Fruit fly (Drosophila melanogaster) whole organism, embryonic: ENCODE results near the gene wdn.

Source experiments
- Adf1 ChIP-seq: fragments of 200-800 bp; sonication (Bioruptor generic); IDR thresholded peaks from 2 replicates; pipeline ENCODE4 v1.3.6; 2022; ENCODE audit warnings: missing biosample characterization, missing genetic modification characterization
- Bgb ChIP-seq: fragments of 200-800 bp; sonication (Bioruptor generic); IDR thresholded peaks from 2 replicates; pipeline ENCODE4 v1.3.6; 2022; ENCODE audit warnings: missing biosample characterization, missing genetic modification characterization; ENCODE audit not compliant: partially characterized antibody
- CG10431 ChIP-seq: fragments of 200-800 bp; sonication (Bioruptor generic); optimal IDR thresholded peaks from 3 replicates; lab custom pipeline; 2018; ENCODE audit warnings: missing biosample characterization, mild to moderate bottlenecking, missing genetic modification characterization
- CG11695 ChIP-seq: fragments of 200-800 bp; sonication (Bioruptor generic); IDR thresholded peaks from 3 replicates; pipeline ENCODE4 v1.3.6; 2022; ENCODE audit warnings: missing biosample characterization, missing genetic modification characterization
- CG1233 ChIP-seq: fragments of 200-800 bp; sonication (Bioruptor generic); optimal IDR thresholded peaks from 4 replicates; lab custom pipeline; 2018; ENCODE audit warnings: missing biosample characterization, mild to moderate bottlenecking, missing genetic modification characterization
- CG12769 ChIP-seq: fragments of 200-800 bp; sonication (Bioruptor generic); optimal IDR thresholded peaks from 2 replicates; lab custom pipeline; 2019; ENCODE audit warnings: missing biosample characterization, mild to moderate bottlenecking, missing genetic modification characterization, moderate library complexity
- CG13123 ChIP-seq: fragments of 200-800 bp; sonication (Bioruptor generic); optimal IDR thresholded peaks from 2 replicates; lab custom pipeline; 2016; ENCODE audit warnings: missing biosample characterization, missing genetic modification characterization
- CG15269 ChIP-seq: fragments of 200-800 bp; sonication (Bioruptor generic); optimal IDR thresholded peaks from 2 replicates; lab custom pipeline; 2018; ENCODE audit warnings: missing biosample characterization, mild to moderate bottlenecking, missing genetic modification characterization, moderate library complexity
- CG17829 ChIP-seq: fragments of 200-800 bp; optimal IDR thresholded peaks from 2 replicates; lab custom pipeline; 2019; ENCODE audit warnings: missing biosample characterization, mild to moderate bottlenecking, missing genetic modification characterization, moderate library complexity
- CG2199 ChIP-seq: fragments of 200-800 bp; sonication (Bioruptor generic); IDR thresholded peaks from 3 replicates; pipeline ENCODE4 v1.3.6; 2022; ENCODE audit warnings: missing biosample characterization, missing genetic modification characterization
- CG31388 ChIP-seq: fragments of 200-800 bp; sonication (Bioruptor generic); optimal IDR thresholded peaks from 2 replicates; lab custom pipeline; 2016; ENCODE audit warnings: missing biosample characterization, missing genetic modification characterization
- CG34376 ChIP-seq: fragments of 200-800 bp; sonication (Bioruptor generic); optimal IDR thresholded peaks from 2 replicates; lab custom pipeline; 2018; ENCODE audit warnings: missing biosample characterization, mild to moderate bottlenecking, missing genetic modification characterization
- CG6854 ChIP-seq: fragments of 200-800 bp; sonication (Bioruptor generic); optimal IDR thresholded peaks from 3 replicates; lab custom pipeline; 2017; ENCODE audit warnings: missing biosample characterization, mild to moderate bottlenecking, missing genetic modification characterization
- CG7271 ChIP-seq: fragments of 200-800 bp; sonication (Bioruptor generic); optimal IDR thresholded peaks from 2 replicates; lab custom pipeline; 2018; ENCODE audit warnings: missing biosample characterization, mild to moderate bottlenecking, missing genetic modification characterization, moderate library complexity
- CrebB ChIP-seq: fragments of 200-800 bp; sonication (Bioruptor generic); optimal IDR thresholded peaks from 3 replicates; lab custom pipeline; 2018; ENCODE audit warnings: missing biosample characterization, mild to moderate bottlenecking, missing genetic modification characterization
- D19B ChIP-seq: fragments of 200-800 bp; sonication (Bioruptor generic); optimal IDR thresholded peaks from 2 replicates; lab custom pipeline; 2017; ENCODE audit warnings: missing biosample characterization, mild to moderate bottlenecking, missing genetic modification characterization
- Drgx ChIP-seq: fragments of 200-800 bp; sonication (Bioruptor generic); IDR thresholded peaks from 2 replicates; pipeline ENCODE4 v1.3.6; 2022; ENCODE audit warnings: missing biosample characterization, missing genetic modification characterization
- HLHmδ ChIP-seq: fragments of 200-800 bp; sonication (Bioruptor generic); optimal IDR thresholded peaks from 2 replicates; lab custom pipeline; 2018; ENCODE audit warnings: missing biosample characterization, mild to moderate bottlenecking, missing genetic modification characterization, moderate library complexity
- HmgD ChIP-seq: fragments of 200-800 bp; sonication (Bioruptor generic); optimal IDR thresholded peaks from 3 replicates; lab custom pipeline; 2016; ENCODE audit warnings: missing biosample characterization, missing genetic modification characterization
- Hr78 ChIP-seq, 2 experiments: fragments of 200-800 bp in 1 of 2; fragments of >200 bp in 1 of 2; sonication (Bioruptor generic) in 1 of 2; optimal IDR thresholded peaks; 2 replicates each; lab custom pipeline; 2017 to 2019; ENCODE audit warnings: missing biosample characterization in 2 of 2, missing genetic modification characterization in 2 of 2, mild to moderate bottlenecking in 1 of 2, moderate library complexity in 1 of 2
- MESR4 ChIP-seq: fragments of 200-800 bp; sonication (Bioruptor generic); optimal IDR thresholded peaks from 2 replicates; lab custom pipeline; 2018; ENCODE audit warnings: missing biosample characterization, mild to moderate bottlenecking, missing genetic modification characterization, moderate library complexity
- MTF-1 ChIP-seq: fragments of 200-800 bp; sonication (Bioruptor generic); optimal IDR thresholded peaks from 2 replicates; lab custom pipeline; 2018; ENCODE audit warnings: missing biosample characterization, mild to moderate bottlenecking, missing genetic modification characterization, borderline replicate concordance
- Med ChIP-seq: fragments of 200-800 bp; sonication (Bioruptor generic); peaks from one replicate; lab custom pipeline; 2016; ENCODE audit warnings: missing biosample characterization, missing genetic modification characterization, mild to moderate bottlenecking, inconsistent platforms, moderate library complexity
- NFAT ChIP-seq: fragments of 200-800 bp; sonication (Bioruptor generic); IDR thresholded peaks from 2 replicates; pipeline ENCODE4 v1.3.6; 2022; ENCODE audit warnings: missing biosample characterization, missing genetic modification characterization
- Trl ChIP-seq, 3 experiments: fragments of >200 bp in 2 of 3; fragments of 200-800 bp in 1 of 3; sonication (Bioruptor generic) in 1 of 3; optimal IDR thresholded peaks; 2 replicates in 1 of 3; 3 replicates in 2 of 3; lab custom pipeline; 2016 to 2017; ENCODE audit warnings: missing biosample characterization in 1 of 3, missing genetic modification characterization in 1 of 3
- abd-A ChIP-seq: fragments of 200-800 bp; sonication (Bioruptor generic); optimal IDR thresholded peaks from 3 replicates; lab custom pipeline; 2019; ENCODE audit warnings: missing biosample characterization, mild to moderate bottlenecking, missing genetic modification characterization, moderate library complexity
- chinmo ChIP-seq: fragments of 200-800 bp; sonication (Bioruptor generic); IDR thresholded peaks from 4 replicates; pipeline ENCODE4 v1.3.6; 2022; ENCODE audit warnings: missing biosample characterization, missing genetic modification characterization; ENCODE audit not compliant: partially characterized antibody
- corto ChIP-seq: fragments of 200-800 bp; sonication (Bioruptor generic); optimal IDR thresholded peaks from 2 replicates; lab custom pipeline; 2016; ENCODE audit warnings: missing biosample characterization, mild to moderate bottlenecking, missing genetic modification characterization, moderate library complexity
- dan ChIP-seq: fragments of 200-800 bp; sonication (Bioruptor generic); IDR thresholded peaks from 2 replicates; pipeline ENCODE4 v1.3.6; 2022; ENCODE audit warnings: missing biosample characterization, missing genetic modification characterization
- gcm ChIP-seq: fragments of 200-800 bp; sonication (Bioruptor generic); optimal IDR thresholded peaks from 2 replicates; lab custom pipeline; 2019; ENCODE audit warnings: missing biosample characterization, mild to moderate bottlenecking, missing genetic modification characterization, moderate library complexity
- grn ChIP-seq: fragments of 200-800 bp; sonication (Bioruptor generic); optimal IDR thresholded peaks from 3 replicates; lab custom pipeline; 2017; ENCODE audit warnings: missing biosample characterization, missing genetic modification characterization
- hbn ChIP-seq: fragments of 200-800 bp; sonication (Bioruptor generic); IDR thresholded peaks from 2 replicates; pipeline ENCODE4 v1.3.6; 2022; ENCODE audit warnings: missing biosample characterization, missing genetic modification characterization; ENCODE audit not compliant: partially characterized antibody
- her ChIP-seq: fragments of 200-800 bp; sonication (Bioruptor generic); optimal IDR thresholded peaks from 2 replicates; lab custom pipeline; 2016; ENCODE audit warnings: missing biosample characterization, missing genetic modification characterization
- hkb ChIP-seq, 2 experiments: fragments of 200-800 bp in 1 of 2; fragments of >200 bp in 1 of 2; sonication (Bioruptor generic) in 1 of 2; IDR thresholded peaks in 1 of 2; optimal IDR thresholded peaks in 1 of 2; 2 replicates each; pipeline versions ENCODE4 v1.3.6 to Lab custom; 2017 to 2022; ENCODE audit warnings: missing biosample characterization in 1 of 2, missing genetic modification characterization in 1 of 2
- hth ChIP-seq: fragments of >200 bp; optimal IDR thresholded peaks from 2 replicates; lab custom pipeline; 2017; ENCODE audit warnings: inconsistent platforms
- kay ChIP-seq: fragments of 200-800 bp; sonication (Bioruptor generic); optimal IDR thresholded peaks from 2 replicates; lab custom pipeline; 2016; ENCODE audit warnings: missing biosample characterization, missing genetic modification characterization
- kni ChIP-seq: fragments of 200-800 bp; sonication (Bioruptor generic); optimal IDR thresholded peaks from 3 replicates; lab custom pipeline; 2017; ENCODE audit warnings: mild to moderate bottlenecking, missing biosample characterization, missing genetic modification reagents, missing genetic modification characterization
- nom ChIP-seq: fragments of 200-800 bp; sonication (Bioruptor generic); optimal IDR thresholded peaks from 2 replicates; lab custom pipeline; 2017; ENCODE audit warnings: missing biosample characterization, missing genetic modification characterization, mild to moderate bottlenecking, moderate library complexity, missing genetic modification reagents
- otp ChIP-seq: fragments of 200-800 bp; sonication (Bioruptor generic); IDR thresholded peaks from 3 replicates; pipeline ENCODE4, ENCODE4 v1.3.6; 2022; ENCODE audit warnings: missing biosample characterization, missing genetic modification characterization
- pros ChIP-seq: fragments of 200-800 bp; sonication (Bioruptor generic); optimal IDR thresholded peaks from 3 replicates; lab custom pipeline; 2019; ENCODE audit warnings: missing biosample characterization, mild to moderate bottlenecking, missing genetic modification characterization, moderate library complexity
- rib ChIP-seq: fragments of 200-800 bp; sonication (Bioruptor generic); IDR thresholded peaks from 2 replicates; pipeline ENCODE4 v1.3.6; 2022; ENCODE audit warnings: missing biosample characterization, missing genetic modification characterization
- sens-2 ChIP-seq: fragments of 200-800 bp; sonication (Bioruptor generic); IDR thresholded peaks from 2 replicates; pipeline ENCODE4 v1.3.6; 2022; ENCODE audit warnings: missing biosample characterization, missing genetic modification characterization
- slou ChIP-seq: fragments of 200-800 bp; sonication (Bioruptor generic); optimal IDR thresholded peaks from 3 replicates; lab custom pipeline; 2016; ENCODE audit warnings: missing biosample characterization, missing genetic modification characterization
- unc-4 ChIP-seq: fragments of 200-800 bp; sonication (Bioruptor generic); IDR thresholded peaks from 2 replicates; pipeline ENCODE4 v1.3.6; 2022; ENCODE audit warnings: missing biosample characterization, missing genetic modification characterization; ENCODE audit not compliant: partially characterized antibody
- vvl ChIP-seq: fragments of 200-800 bp; sonication (Bioruptor generic); IDR thresholded peaks from 2 replicates; pipeline ENCODE4 v1.3.6; 2022; ENCODE audit warnings: missing biosample characterization, missing genetic modification characterization
- wek ChIP-seq: fragments of 200-800 bp; sonication (Bioruptor generic); optimal IDR thresholded peaks from 3 replicates; lab custom pipeline; 2018; ENCODE audit warnings: missing biosample characterization, mild to moderate bottlenecking, missing genetic modification characterization, moderate library complexity
- yki ChIP-seq: fragments of >200 bp; optimal IDR thresholded peaks from 3 replicates; lab custom pipeline; 2018
- z ChIP-seq: fragments of 200-800 bp; sonication (Bioruptor generic); IDR thresholded peaks from 3 replicates; pipeline ENCODE4 v1.3.6; 2022; ENCODE audit warnings: missing biosample characterization, missing genetic modification characterization

The wdn gene

dm6 chr3R:28859058-28859526 lies 48.0 kb upstream of the wdn start, which contains the start of gene Inx3 (continued):
- TF ChIP-seq CG1233 (peak; percentile 8), sens-2 (GFP tag; lab: Robert Waterston, UW) (peak; percentile 76), slou (GFP tag; lab: Kevin White, UChicago) (no peak), Drgx (GFP tag; lab: Robert Waterston, UW) (0 out of 2 replicates have a peak, but pooled peaks have one; percentile 26), CG10431 (peak; percentile 6), hkb (optimal IDR thresholded peaks at IDR 0.05; lab: Kevin White, UChicago) (no peak), hkb (GFP tag; IDR thresholded peaks at IDR 0.05; lab: Robert Waterston, UW) (0 out of 2 replicates have a peak, but pooled peaks have one; percentile 10), hbn (GFP tag; lab: Robert Waterston, UW) (peak; percentile 34; the same call in 1 of the 2 replicates), pros (GFP tag; lab: Kevin White, UChicago) (peak; percentile 69), hth (lab: Kevin White, UChicago) (no peak), CG6854 (GFP tag; lab: Kevin White, UChicago) (peak; percentile 7), dan (no peak), Hr78 (GFP tag; optimal IDR thresholded peaks at IDR 0.05; lab: Kevin White, UChicago) (no peak), CG17829 (tag; lab: Kevin White, UChicago) (peak; percentile 35), yki (lab: Kevin White, UChicago) (peak; percentile 31), corto (GFP tag; lab: Kevin White, UChicago) (no peak), vvl (GFP tag; lab: Robert Waterston, UW) (0 out of 2 replicates have a peak, but pooled peaks have one; percentile 26), Bgb (peak; percentile 24; the same call in 1 of the 2 replicates), HLHmδ (peak; percentile 72), CG11695 (GFP tag; lab: Robert Waterston, UW) (no peak), Med (GFP tag; lab: Kevin White, UChicago) (peak; percentile 82), rib (GFP tag; lab: Robert Waterston, UW) (peak; percentile 69; the same call in 1 of the 2 replicates), grn (GFP tag; lab: Kevin White, UChicago) (peak; percentile 47), CG34376 (peak; percentile 17), CG13123 (GFP tag; lab: Kevin White, UChicago) (no peak), CG12769 (tag; lab: Kevin White, UChicago) (peak; percentile 70), gcm (GFP tag; lab: Kevin White, UChicago) (peak; percentile 60), CG2199 (GFP tag; lab: Robert Waterston, UW) (peak; percentile 89), CG31388 (GFP tag; lab: Kevin White, UChicago) (no peak), otp (peak; percentile 67; the same call in 1 of the 3 replicates), chinmo (GFP tag; lab: Robert Waterston, UW) (peak; percentile 72; the same call in 2 of the 4 replicates), CrebB (tag; lab: Kevin White, UChicago) (peak; percentile 13), wek (GFP tag; lab: Kevin White, UChicago) (peak; percentile 4), D19B (no peak), nom (GFP tag; lab: Kevin White, UChicago) (no peak), kni (GFP tag; lab: Kevin White, UChicago) (peak; percentile 72), abd-A (tag; lab: Kevin White, UChicago) (peak; percentile 8), CG15269 (no peak), Adf1 (GFP tag; lab: Robert Waterston, UW) (no peak), Trl (optimal IDR thresholded peaks at IDR 0.05; lab: Kevin White, UChicago) (peak; percentile 71 to 91), Trl (GFP tag; optimal IDR thresholded peaks at IDR 0.05; lab: Kevin White, UChicago) (no peak), z (GFP tag; lab: Robert Waterston, UW) (peak; percentile 86), her (GFP tag; lab: Kevin White, UChicago) (peak; percentile 37), kay (GFP tag; lab: Kevin White, UChicago) (no peak), unc-4 (0 out of 2 replicates have a peak, but pooled peaks have one; percentile 14), MESR4 (peak; percentile 21), CG7271 (tag; lab: Kevin White, UChicago) (peak; percentile 40), MTF-1 (GFP tag; lab: Kevin White, UChicago) (peak; percentile 22), HmgD (no peak), NFAT (GFP tag; lab: Robert Waterston, UW) (peak; percentile 19; the same call in 1 of the 2 replicates)
